Fruit fly (Drosophila melanogaster) whole organism, embryonic: ENCODE results near the gene CG4297.

Experiments
- ATbp ChIP-seq: fragments of 200-800 bp; sonication (Bioruptor generic); optimal IDR thresholded peaks from 2 replicates; lab custom pipeline; 2017; ENCODE audit warnings: missing biosample characterization, mild to moderate bottlenecking, missing genetic modification characterization, missing genetic modification reagents
- Ada2b ChIP-seq: fragments of 200-800 bp; sonication (Bioruptor generic); IDR thresholded peaks from 2 replicates; pipeline ENCODE4 v1.3.6; 2022; ENCODE audit warnings: missing biosample characterization, missing genetic modification characterization
- Aef1 ChIP-seq: fragments of 200-800 bp; sonication (Bioruptor generic); IDR thresholded peaks from 3 replicates; pipeline ENCODE4 v1.3.6; 2022; ENCODE audit warnings: missing biosample characterization, missing genetic modification characterization
- Atf3 ChIP-seq: fragments of 200-800 bp; sonication (Bioruptor generic); optimal IDR thresholded peaks from 3 replicates; lab custom pipeline; 2016; ENCODE audit warnings: missing biosample characterization, missing genetic modification characterization
- C15 ChIP-seq: fragments of 200-800 bp; sonication (Bioruptor generic); IDR thresholded peaks from 3 replicates; pipeline ENCODE4 v1.3.6; 2022; ENCODE audit warnings: missing biosample characterization, missing genetic modification characterization
- CG10147 ChIP-seq: fragments of 200-800 bp; sonication (Bioruptor generic); optimal IDR thresholded peaks from 2 replicates; lab custom pipeline; 2019; ENCODE audit warnings: missing biosample characterization, mild to moderate bottlenecking, missing genetic modification characterization, moderate library complexity
- CG10267 ChIP-seq: fragments of 200-800 bp; sonication (Bioruptor generic); optimal IDR thresholded peaks from 2 replicates; lab custom pipeline; 2018; ENCODE audit warnings: missing biosample characterization, mild to moderate bottlenecking, missing genetic modification characterization, moderate library complexity
- CG10543 ChIP-seq: fragments of 200-800 bp; sonication (Bioruptor generic); optimal IDR thresholded peaks from 3 replicates; lab custom pipeline; 2017; ENCODE audit warnings: missing biosample characterization, mild to moderate bottlenecking, missing genetic modification characterization, moderate library complexity
- CG10654 ChIP-seq: fragments of 200-800 bp; sonication (Bioruptor generic); optimal IDR thresholded peaks from 2 replicates; lab custom pipeline; 2016; ENCODE audit warnings: missing biosample characterization, missing genetic modification characterization
- CG12299 ChIP-seq: fragments of 200-800 bp; sonication (Bioruptor generic); optimal IDR thresholded peaks from 2 replicates; lab custom pipeline; 2018; ENCODE audit warnings: missing biosample characterization, mild to moderate bottlenecking, missing genetic modification characterization
- CG12391 ChIP-seq: fragments of 200-800 bp; sonication (Bioruptor generic); optimal IDR thresholded peaks from 3 replicates; lab custom pipeline; 2018; ENCODE audit warnings: missing biosample characterization, mild to moderate bottlenecking, missing genetic modification characterization, moderate library complexity
- CG13424 ChIP-seq: fragments of 200-800 bp; sonication (Bioruptor generic); optimal IDR thresholded peaks from 2 replicates; lab custom pipeline; 2019; ENCODE audit warnings: missing biosample characterization, mild to moderate bottlenecking, missing genetic modification characterization, moderate library complexity
- CG18011 ChIP-seq: fragments of 200-800 bp; sonication (Bioruptor generic); optimal IDR thresholded peaks from 2 replicates; lab custom pipeline; 2017; ENCODE audit warnings: missing biosample characterization, missing genetic modification characterization, mild to moderate bottlenecking, moderate library complexity, missing genotype
- CG18262 ChIP-seq: fragments of 200-800 bp; optimal IDR thresholded peaks from 3 replicates; lab custom pipeline; 2019; ENCODE audit warnings: missing biosample characterization, mild to moderate bottlenecking, missing genetic modification characterization, moderate library complexity
- CG2875 ChIP-seq: fragments of 200-800 bp; sonication (Bioruptor generic); optimal IDR thresholded peaks from 2 replicates; lab custom pipeline; 2017; ENCODE audit warnings: missing biosample characterization, mild to moderate bottlenecking, missing genetic modification characterization, missing genetic modification reagents
- CG3065 ChIP-seq: fragments of 200-800 bp; sonication (Bioruptor generic); optimal IDR thresholded peaks from 2 replicates; lab custom pipeline; 2016; ENCODE audit warnings: missing biosample characterization, missing genetic modification characterization
- CG3838 ChIP-seq: fragments of 200-800 bp; sonication (Bioruptor generic); optimal IDR thresholded peaks from 3 replicates; lab custom pipeline; 2016; ENCODE audit warnings: missing biosample characterization, missing genetic modification characterization
- CG3995 ChIP-seq: fragments of 200-800 bp; sonication (Bioruptor generic); optimal IDR thresholded peaks from 3 replicates; lab custom pipeline; 2016; ENCODE audit warnings: missing biosample characterization, missing genetic modification characterization
- CG4282 ChIP-seq: fragments of 200-800 bp; sonication (Bioruptor generic); optimal IDR thresholded peaks from 2 replicates; lab custom pipeline; 2016; ENCODE audit warnings: missing biosample characterization, missing genetic modification characterization
- CG6813 ChIP-seq: fragments of 200-800 bp; sonication (Bioruptor generic); optimal IDR thresholded peaks from 2 replicates; lab custom pipeline; 2017; ENCODE audit warnings: missing biosample characterization, missing genetic modification characterization, mild to moderate bottlenecking, moderate library complexity, missing genetic modification reagents
- CG7357 ChIP-seq: fragments of 200-800 bp; sonication (Bioruptor generic); IDR thresholded peaks from 3 replicates; pipeline ENCODE4 v1.3.6; 2022; ENCODE audit warnings: missing biosample characterization, missing genetic modification characterization
- CG8478 ChIP-seq: fragments of >200 bp; optimal IDR thresholded peaks from 2 replicates; lab custom pipeline; 2018
- CG9876 ChIP-seq: fragments of 200-800 bp; sonication (Bioruptor generic); optimal IDR thresholded peaks from 2 replicates; lab custom pipeline; 2016; ENCODE audit warnings: missing biosample characterization, missing genetic modification characterization
- CG9932 ChIP-seq: fragments of 200-800 bp; sonication (Bioruptor generic); IDR thresholded peaks from 2 replicates; pipeline ENCODE4 v1.3.6; 2022; ENCODE audit warnings: missing biosample characterization, missing genetic modification characterization
- CoRest ChIP-seq: fragments of 200-800 bp; sonication (Bioruptor generic); optimal IDR thresholded peaks from 3 replicates; lab custom pipeline; 2018; ENCODE audit warnings: missing biosample characterization, mild to moderate bottlenecking, missing genetic modification characterization, moderate library complexity
- D19A ChIP-seq: fragments of 200-800 bp; optimal IDR thresholded peaks from 3 replicates; lab custom pipeline; 2019; ENCODE audit warnings: missing biosample characterization, mild to moderate bottlenecking, missing genetic modification characterization, moderate library complexity
- Dad ChIP-seq: fragments of 200-800 bp; sonication (Bioruptor generic); optimal IDR thresholded peaks from 3 replicates; lab custom pipeline; 2016; ENCODE audit warnings: missing biosample characterization, missing genetic modification characterization
- Dek ChIP-seq: fragments of 200-800 bp; sonication (Bioruptor generic); optimal IDR thresholded peaks from 3 replicates; lab custom pipeline; 2019; ENCODE audit warnings: missing biosample characterization, mild to moderate bottlenecking, missing genetic modification characterization, moderate library complexity
- Dip3 ChIP-seq: fragments of 200-800 bp; sonication (Bioruptor generic); optimal IDR thresholded peaks from 3 replicates; lab custom pipeline; 2016; ENCODE audit warnings: missing biosample characterization, missing genetic modification characterization
- E2f2 ChIP-seq: fragments of 200-800 bp; sonication (Bioruptor generic); IDR thresholded peaks from 2 replicates; pipeline ENCODE4 v1.3.6; 2022; ENCODE audit warnings: missing biosample characterization, missing genetic modification characterization
- Gug ChIP-seq: fragments of 200-800 bp; sonication (Bioruptor generic); IDR thresholded peaks from 4 replicates; pipeline ENCODE4 v1.3.6; 2022; ENCODE audit warnings: missing biosample characterization, missing genetic modification characterization
- Hey ChIP-seq: fragments of 200-800 bp; sonication (Bioruptor generic); optimal IDR thresholded peaks from 3 replicates; lab custom pipeline; 2018; ENCODE audit warnings: missing biosample characterization, mild to moderate bottlenecking, missing genetic modification characterization
- HmgD ChIP-seq: fragments of 200-800 bp; sonication (Bioruptor generic); optimal IDR thresholded peaks from 3 replicates; lab custom pipeline; 2016; ENCODE audit warnings: missing biosample characterization, missing genetic modification characterization
- HmgZ ChIP-seq: fragments of 200-800 bp; sonication (Bioruptor generic); optimal IDR thresholded peaks from 2 replicates; lab custom pipeline; 2018; ENCODE audit warnings: missing biosample characterization, mild to moderate bottlenecking, missing genetic modification characterization
- Lhr ChIP-seq: fragments of 200-800 bp; sonication (Bioruptor generic); optimal IDR thresholded peaks from 3 replicates; lab custom pipeline; 2017; ENCODE audit warnings: mild to moderate bottlenecking, missing biosample characterization, missing genetic modification reagents, missing genetic modification characterization
- NC2α ChIP-seq: fragments of 200-800 bp; sonication (Bioruptor generic); optimal IDR thresholded peaks from 2 replicates; lab custom pipeline; 2016; ENCODE audit warnings: missing biosample characterization, missing genetic modification characterization
- Ravus ChIP-seq: fragments of 200-800 bp; sonication (Bioruptor generic); IDR thresholded peaks from 2 replicates; pipeline ENCODE4 v1.3.6; 2022; ENCODE audit warnings: missing biosample characterization, missing genetic modification characterization
- Xbp1 ChIP-seq: fragments of 200-800 bp; sonication (Bioruptor generic); optimal IDR thresholded peaks from 3 replicates; lab custom pipeline; 2016; ENCODE audit warnings: missing biosample characterization, mild to moderate bottlenecking, missing genetic modification characterization
- YL-1 ChIP-seq: fragments of 200-800 bp; sonication (Bioruptor generic); optimal IDR thresholded peaks from 3 replicates; lab custom pipeline; 2017; ENCODE audit warnings: missing biosample characterization, mild to moderate bottlenecking, missing genetic modification characterization
- abd-A ChIP-seq: fragments of 200-800 bp; sonication (Bioruptor generic); optimal IDR thresholded peaks from 3 replicates; lab custom pipeline; 2019; ENCODE audit warnings: missing biosample characterization, mild to moderate bottlenecking, missing genetic modification characterization, moderate library complexity
- bcd ChIP-seq: fragments of 200-800 bp; sonication (Bioruptor generic); optimal IDR thresholded peaks from 2 replicates; lab custom pipeline; 2017; ENCODE audit warnings: missing biosample characterization, mild to moderate bottlenecking, missing genetic modification characterization
- cg ChIP-seq: fragments of 200-800 bp; sonication (Bioruptor generic); optimal IDR thresholded peaks from 3 replicates; lab custom pipeline; 2019; ENCODE audit warnings: missing biosample characterization, mild to moderate bottlenecking, missing genetic modification characterization, moderate library complexity
- croc ChIP-seq: fragments of 200-800 bp; sonication (Bioruptor generic); conservative IDR thresholded peaks from 3 replicates; pipeline ENCODE4 v1.3.6; 2022; ENCODE audit warnings: missing biosample characterization, missing genetic modification characterization
- grn ChIP-seq: fragments of 200-800 bp; sonication (Bioruptor generic); optimal IDR thresholded peaks from 3 replicates; lab custom pipeline; 2017; ENCODE audit warnings: missing biosample characterization, missing genetic modification characterization
- her ChIP-seq: fragments of 200-800 bp; sonication (Bioruptor generic); optimal IDR thresholded peaks from 2 replicates; lab custom pipeline; 2016; ENCODE audit warnings: missing biosample characterization, missing genetic modification characterization
- jigr1 ChIP-seq: fragments of 200-800 bp; sonication (Bioruptor generic); IDR thresholded peaks from 3 replicates; pipeline ENCODE4 v1.3.6; 2022; ENCODE audit warnings: missing biosample characterization, missing genetic modification characterization
- sima ChIP-seq: fragments of 200-800 bp; sonication (Bioruptor generic); optimal IDR thresholded peaks from 2 replicates; lab custom pipeline; 2016; ENCODE audit warnings: missing biosample characterization, missing genetic modification characterization
- slp2 ChIP-seq: fragments of 200-800 bp; sonication (Bioruptor generic); optimal IDR thresholded peaks from 2 replicates; lab custom pipeline; 2016; ENCODE audit warnings: missing biosample characterization, missing genetic modification characterization
- stc ChIP-seq: fragments of 200-800 bp; sonication (Bioruptor generic); IDR thresholded peaks from 2 replicates; pipeline ENCODE4 v1.3.6; 2022; ENCODE audit warnings: missing biosample characterization, missing genetic modification characterization
- unpg ChIP-seq: fragments of 200-800 bp; sonication (Bioruptor generic); optimal IDR thresholded peaks from 3 replicates; lab custom pipeline; 2018; ENCODE audit warnings: missing biosample characterization, mild to moderate bottlenecking, missing genetic modification characterization, moderate library complexity

The CG4297 gene

DNA sequence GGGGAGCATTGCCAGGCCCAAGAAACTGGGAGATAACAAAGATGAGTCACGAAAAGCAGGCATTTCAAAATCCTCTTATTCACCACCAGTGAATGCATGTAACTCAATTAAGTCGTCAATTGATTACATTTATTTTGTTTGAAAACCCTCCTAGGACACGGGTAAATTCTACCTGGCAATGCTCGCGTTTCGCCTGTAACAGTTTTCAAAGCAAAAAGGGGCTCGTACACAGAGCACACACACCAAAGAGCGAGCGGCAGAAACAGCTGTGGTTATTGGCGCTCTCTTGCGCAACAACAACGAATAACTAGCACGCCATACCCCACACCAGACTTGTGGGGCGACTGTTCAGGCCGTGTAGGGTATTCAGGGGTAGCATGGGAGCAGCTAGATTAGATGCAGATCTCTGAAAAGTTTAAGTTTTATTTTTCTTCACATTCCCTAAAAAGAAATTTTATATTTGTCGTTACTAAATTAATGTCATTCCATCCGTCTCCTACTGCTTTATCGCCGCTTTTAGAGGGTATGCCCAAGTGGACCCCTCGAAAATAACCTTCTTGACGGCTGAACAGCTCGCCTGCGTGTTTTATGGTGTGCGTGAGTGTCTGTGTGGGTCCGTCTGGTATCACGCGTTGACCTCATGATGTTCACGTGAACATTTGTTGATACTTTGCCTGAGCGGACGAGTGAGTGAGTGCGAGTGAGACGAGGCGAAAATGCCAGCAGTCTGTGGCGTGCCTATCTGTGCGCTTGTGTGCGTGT, 8.8 kb upstream of the CG4297 start (continued):
- peak; percentile 100 for TF ChIP-seq Dek (tag; lab: Kevin White, UChicago)
- TF ChIP-seq D19A, result peak; percentile 99
- peak; percentile 100 for TF ChIP-seq CG10543
- peak; percentile 100 for TF ChIP-seq HmgZ (tag; lab: Kevin White, UChicago)
- peak; percentile 100 for TF ChIP-seq CG3065 (GFP tag; lab: Kevin White, UChicago)
- peak; percentile 100 for TF ChIP-seq CoRest (tag; lab: Kevin White, UChicago)
- TF ChIP-seq CG8478 (lab: Kevin White, UChicago), result no peak
- peak; percentile 100 for TF ChIP-seq Dip3
- peak; percentile 100 for TF ChIP-seq unpg (GFP tag; lab: Kevin White, UChicago)
- peak; percentile 100 for TF ChIP-seq Xbp1 (GFP tag; lab: Kevin White, UChicago)
- peak; percentile 100 for TF ChIP-seq CG13424 (tag; lab: Kevin White, UChicago)
- peak; percentile 100 for TF ChIP-seq CG10654
- TF ChIP-seq slp2 (GFP tag; lab: Kevin White, UChicago), result peak; percentile 100
- TF ChIP-seq CG7357 (GFP tag; lab: Robert Waterston, UW), result peak; percentile 100
- TF ChIP-seq CG10267 (tag; lab: Kevin White, UChicago), result peak; percentile 100
- peak; percentile 100 for TF ChIP-seq sima (GFP tag; lab: Kevin White, UChicago)
- no peak for TF ChIP-seq CG9932 (GFP tag; lab: Robert Waterston, UW)
- peak; percentile 97 for TF ChIP-seq cg (GFP tag; lab: Kevin White, UChicago)
- peak; percentile 100 for TF ChIP-seq CG12391
- TF ChIP-seq Gug (GFP tag; lab: Robert Waterston, UW), result peak; percentile 100
- TF ChIP-seq Ravus (GFP tag; lab: Robert Waterston, UW), result no peak
- peak; percentile 100 for TF ChIP-seq bcd (GFP tag; lab: Kevin White, UChicago)
- peak; percentile 100 for TF ChIP-seq Lhr (GFP tag; lab: Kevin White, UChicago)
- peak; percentile 100 for TF ChIP-seq Dad (GFP tag; lab: Kevin White, UChicago)
- TF ChIP-seq grn, result peak; percentile 100
- no peak for TF ChIP-seq stc (GFP tag; lab: Robert Waterston, UW)
- TF ChIP-seq Aef1, result no peak
- TF ChIP-seq C15, result no peak
- no peak for TF ChIP-seq jigr1
- TF ChIP-seq CG12299 (tag; lab: Kevin White, UChicago), result peak; percentile 100
- peak; percentile 100 for TF ChIP-seq Atf3
- peak; percentile 100 for TF ChIP-seq CG6813 (GFP tag; lab: Kevin White, UChicago)
- peak; percentile 100 for TF ChIP-seq croc (GFP tag; lab: Robert Waterston, UW)
- TF ChIP-seq ATbp (GFP tag; lab: Kevin White, UChicago), result peak; percentile 100
- peak; percentile 100 for TF ChIP-seq CG18262
- TF ChIP-seq Ada2b, result no peak
- no peak for TF ChIP-seq E2f2 (GFP tag; lab: Robert Waterston, UW)
- peak; percentile 100 for TF ChIP-seq HmgD (GFP tag; lab: Kevin White, UChicago)
- TF ChIP-seq CG2875 (GFP tag; lab: Kevin White, UChicago), result peak; percentile 100
- peak; percentile 100 for TF ChIP-seq CG4282
- peak; percentile 95 for TF ChIP-seq CG18011 (GFP tag; lab: Kevin White, UChicago)
- peak; percentile 99 for TF ChIP-seq her (GFP tag; lab: Kevin White, UChicago)
- TF ChIP-seq CG3838 (GFP tag; lab: Kevin White, UChicago), result peak; percentile 100
- TF ChIP-seq abd-A (tag; lab: Kevin White, UChicago), result peak; percentile 100
- TF ChIP-seq NC2α (GFP tag; lab: Kevin White, UChicago), result peak; percentile 100
- TF ChIP-seq YL-1 (GFP tag; lab: Kevin White, UChicago), result peak; percentile 100
- peak; percentile 100 for TF ChIP-seq CG9876
- TF ChIP-seq Hey (tag; lab: Kevin White, UChicago), result peak; percentile 99
- TF ChIP-seq CG10147, result peak; percentile 100
- peak; percentile 93 for TF ChIP-seq CG3995 (GFP tag; lab: Kevin White, UChicago)
